Comparison of ENCODE assay signal across 5 fruit fly cellular contexts in genomic region chr3L:7434715-7435653, dm6.
TF ChIP-seq lines count a peak whose summit lies in the region.

Gene Rac2, minus strand, starts transcription at chr3L:7435190.

TF ChIP-seq in whole organism, adult, 20 proteins besides CTCF, POLR2A, EP300 and RAD21 (continued from another document):
- TF ChIP-seq Hr96 (GFP tag; optimal IDR thresholded peaks at IDR 0.05; lab: Kevin White, UChicago), result peak; percentile 48
- no peak for TF ChIP-seq CG1620 (GFP tag; optimal IDR thresholded peaks at IDR 0.05; lab: Kevin White, UChicago)

TF ChIP-seq in whole organism, embryonic, 481 proteins besides CTCF, POLR2A, EP300 and RAD21 (continued from another document and continues in another):
- no peak for TF ChIP-seq Taf1 (GFP tag; IDR thresholded peaks at IDR 0.05; lab: Robert Waterston, UW)
- TF ChIP-seq Sry-β (GFP tag; optimal IDR thresholded peaks at IDR 0.05; lab: Kevin White, UChicago), result peak; percentile 86
- no peak for TF ChIP-seq CG3995 (GFP tag; optimal IDR thresholded peaks at IDR 0.05; lab: Kevin White, UChicago)
- TF ChIP-seq trem (tag; optimal IDR thresholded peaks at IDR 0.05; lab: Kevin White, UChicago), result peak; percentile 24
- peak; percentile 21; the same call in 1 of the 2 replicates for TF ChIP-seq inv (GFP tag; IDR thresholded peaks at IDR 0.05; lab: Robert Waterston, UW; ENCODE audit: partially characterized antibody)
- peak; percentile 88; the same call in 2 of the 3 replicates for TF ChIP-seq CG2199 (GFP tag; IDR thresholded peaks at IDR 0.05; lab: Robert Waterston, UW)
- TF ChIP-seq tna (GFP tag; IDR thresholded peaks at IDR 0.05; lab: Robert Waterston, UW; ENCODE audit: partially characterized antibody), result no peak
- TF ChIP-seq CG12299 (tag; optimal IDR thresholded peaks at IDR 0.05; lab: Kevin White, UChicago), result peak; percentile 2
- TF ChIP-seq Ssrp (tag; optimal IDR thresholded peaks at IDR 0.05; lab: Kevin White, UChicago), result no peak
- no peak for TF ChIP-seq ase (GFP tag; IDR thresholded peaks at IDR 0.05; lab: Robert Waterston, UW)
- no peak for TF ChIP-seq dati (GFP tag; IDR thresholded peaks at IDR 0.05; lab: Robert Waterston, UW)
- TF ChIP-seq CG9876 (GFP tag; optimal IDR thresholded peaks at IDR 0.05; lab: Kevin White, UChicago), result no peak
- no peak for TF ChIP-seq HLH54F (GFP tag; optimal IDR thresholded peaks at IDR 0.05; lab: Kevin White, UChicago)
- no peak for TF ChIP-seq ac (GFP tag; optimal IDR thresholded peaks at IDR 0.05; lab: Kevin White, UChicago)
- no peak for TF ChIP-seq phol (tag; optimal IDR thresholded peaks at IDR 0.05; lab: Kevin White, UChicago)
- no peak for TF ChIP-seq Hand (GFP tag; optimal IDR thresholded peaks at IDR 0.05; lab: Kevin White, UChicago)
- no peak for TF ChIP-seq disco-r (GFP tag; optimal IDR thresholded peaks at IDR 0.05; lab: Kevin White, UChicago)
- TF ChIP-seq CG31365 (tag; optimal IDR thresholded peaks at IDR 0.05; lab: Kevin White, UChicago), result no peak
- no peak for TF ChIP-seq Dad (GFP tag; optimal IDR thresholded peaks at IDR 0.05; lab: Kevin White, UChicago)
- TF ChIP-seq CG6272 (GFP tag; IDR thresholded peaks at IDR 0.05; lab: Robert Waterston, UW), result no peak
- TF ChIP-seq otp (GFP tag; IDR thresholded peaks at IDR 0.05; lab: Robert Waterston, UW), result peak; percentile 51; the same call in 1 of the 3 replicates
- TF ChIP-seq Vsx1 (GFP tag; optimal IDR thresholded peaks at IDR 0.05; lab: Kevin White, UChicago), result peak; percentile 58
- no peak for TF ChIP-seq CG9797 (GFP tag; optimal IDR thresholded peaks at IDR 0.05; lab: Kevin White, UChicago)
- TF ChIP-seq odd (GFP tag; optimal IDR thresholded peaks at IDR 0.05; lab: Kevin White, UChicago), result peak; percentile 22
- no peak for TF ChIP-seq Blimp-1 (GFP tag; optimal IDR thresholded peaks at IDR 0.05; lab: Kevin White, UChicago)
- TF ChIP-seq CG11560 (tag; IDR thresholded peaks at IDR 0.05; lab: Robert Waterston, UW), result no peak
- no peak for TF ChIP-seq Lhr (GFP tag; optimal IDR thresholded peaks at IDR 0.05; lab: Kevin White, UChicago)
- no peak for TF ChIP-seq cwo (GFP tag; optimal IDR thresholded peaks at IDR 0.05; lab: Kevin White, UChicago)
- TF ChIP-seq CG31224 (GFP tag; IDR thresholded peaks at IDR 0.05; lab: Robert Waterston, UW), result 0 out of 2 replicates have a peak, but pooled peaks have one; percentile 13
- TF ChIP-seq Stat92E (GFP tag; optimal IDR thresholded peaks at IDR 0.05; lab: Kevin White, UChicago), result peak in 1 of 3 experiments; percentile 99
- peak; percentile 12 for TF ChIP-seq Side (GFP tag; optimal IDR thresholded peaks at IDR 0.05; lab: Kevin White, UChicago)
- TF ChIP-seq CG10565 (GFP tag; optimal IDR thresholded peaks at IDR 0.05; lab: Kevin White, UChicago), result no peak

TF ChIP-seq in whole organism, prepupa, 60 proteins besides CTCF, POLR2A, EP300 and RAD21 (continued from another document and continues in another):
- TF ChIP-seq CG3919 (GFP tag; optimal IDR thresholded peaks at IDR 0.05; lab: Kevin White, UChicago) (peak; percentile 70), CG6854 (GFP tag; optimal IDR thresholded peaks at IDR 0.05; lab: Kevin White, UChicago) (peak; percentile 51), CG8319 (GFP tag; optimal IDR thresholded peaks at IDR 0.05; lab: Kevin White, UChicago) (no peak), CG4318 (GFP tag; optimal IDR thresholded peaks at IDR 0.05; lab: Kevin White, UChicago) (peak; percentile 4), Sox14 (GFP tag; optimal IDR thresholded peaks at IDR 0.05; lab: Kevin White, UChicago) (peak; percentile 67), Hr4 (GFP tag; optimal IDR thresholded peaks at IDR 0.05; lab: Kevin White, UChicago) (peak; percentile 67), spab (GFP tag; optimal IDR thresholded peaks at IDR 0.05; lab: Kevin White, UChicago) (peak; percentile 14), salr (GFP tag; optimal IDR thresholded peaks at IDR 0.05; lab: Kevin White, UChicago) (peak; percentile 46 to 67), svp (GFP tag; lab: Kevin White, UChicago) (peak; percentile 88), Smox (GFP tag; optimal IDR thresholded peaks at IDR 0.05; lab: Kevin White, UChicago) (peak; percentile 32), Hr38 (GFP tag; optimal IDR thresholded peaks at IDR 0.05; lab: Kevin White, UChicago) (no peak), CG10669 (GFP tag; optimal IDR thresholded peaks at IDR 0.05; lab: Kevin White, UChicago) (peak; percentile 54), CG11294 (GFP tag; IDR thresholded peaks at IDR 0.05; lab: Robert Waterston, UW) (peak; percentile 30; the same call in 1 of the 2 replicates), Ets96B (tag; optimal IDR thresholded peaks at IDR 0.05; lab: Kevin White, UChicago) (peak; percentile 54), eg (GFP tag; IDR thresholded peaks at IDR 0.05; lab: Robert Waterston, UW) (peak; percentile 64; the same call in 2 of the 3 replicates), Met (GFP tag; optimal IDR thresholded peaks at IDR 0.05; lab: Kevin White, UChicago) (peak; percentile 20), Hr39 (GFP tag; optimal IDR thresholded peaks at IDR 0.05; lab: Kevin White, UChicago) (peak; percentile 28), pdm3 (GFP tag; optimal IDR thresholded peaks at IDR 0.05; lab: Kevin White, UChicago) (peak; percentile 41), CG6163 (GFP tag; IDR thresholded peaks at IDR 0.05; lab: Robert Waterston, UW) (peak; percentile 74), CG16779 (tag; optimal IDR thresholded peaks at IDR 0.05; lab: Kevin White, UChicago) (peak; percentile 9), dsx (GFP tag; optimal IDR thresholded peaks at IDR 0.05; lab: Kevin White, UChicago; ENCODE audit: poor library complexity, severe bottlenecking) (peak; percentile 52), Blimp-1 (GFP tag; optimal IDR thresholded peaks at IDR 0.05; lab: Kevin White, UChicago) (no peak), Lpt (GFP tag; optimal IDR thresholded peaks at IDR 0.05; lab: Kevin White, UChicago) (peak; percentile 54), CG15336 (GFP tag; IDR thresholded peaks at IDR 0.05; lab: Robert Waterston, UW) (peak; percentile 58), CG34406 (GFP tag; optimal IDR thresholded peaks at IDR 0.05; lab: Kevin White, UChicago) (peak; percentile 7), vri (GFP tag; optimal IDR thresholded peaks at IDR 0.05; lab: Kevin White, UChicago) (peak; percentile 78), lz (GFP tag; optimal IDR thresholded peaks at IDR 0.05; lab: Kevin White, UChicago) (peak; percentile 30), CG8632 (GFP tag; optimal IDR thresholded peaks at IDR 0.05; lab: Kevin White, UChicago) (no peak), Eip78C (GFP tag; lab: Kevin White, UChicago) (peak; percentile 83), ss (GFP tag; optimal IDR thresholded peaks at IDR 0.05; lab: Kevin White, UChicago) (peak; percentile 66 to 70), Eip75B (GFP tag; optimal IDR thresholded peaks at IDR 0.05; lab: Kevin White, UChicago) (peak; percentile 67), CG9139 (GFP tag; optimal IDR thresholded peaks at IDR 0.05; lab: Kevin White, UChicago) (peak; percentile 59), CG8119 (GFP tag; IDR thresholded peaks at IDR 0.05; lab: Robert Waterston, UW) (peak; percentile 57), CG6808 (GFP tag; optimal IDR thresholded peaks at IDR 0.05; lab: Kevin White, UChicago) (peak; percentile 51)

TF ChIP-seq in whole organism, pupa, 21 proteins besides CTCF, POLR2A, EP300 and RAD21 (continued from another document):
- no peak for TF ChIP-seq CG10348 (GFP tag; IDR thresholded peaks at IDR 0.05; lab: Robert Waterston, UW)

TF ChIP-seq in whole organism, wandering third instar larva, 38 proteins besides CTCF, POLR2A, EP300 and RAD21 (continued from another document):
- peak; percentile 41 for TF ChIP-seq woc (GFP tag; optimal IDR thresholded peaks at IDR 0.05; lab: Kevin White, UChicago)
- no peak for TF ChIP-seq Abd-B (GFP tag; optimal IDR thresholded peaks at IDR 0.05; lab: Kevin White, UChicago)
- peak; percentile 60 for TF ChIP-seq HLH106 (tag; optimal IDR thresholded peaks at IDR 0.05; lab: Kevin White, UChicago)
- no peak for TF ChIP-seq jim (GFP tag; optimal IDR thresholded peaks at IDR 0.05; lab: Kevin White, UChicago)
- TF ChIP-seq dl (GFP tag; optimal IDR thresholded peaks at IDR 0.05; lab: Kevin White, UChicago; ENCODE audit: insufficient read depth in 1 of 2, partially characterized antibody in 2 of 2), result peak; percentile 75 to 87
- peak; percentile 94 for TF ChIP-seq Dif (GFP tag; optimal IDR thresholded peaks at IDR 0.05; lab: Kevin White, UChicago; ENCODE audit: partially characterized antibody)
- TF ChIP-seq Rel (GFP tag; optimal IDR thresholded peaks at IDR 0.05; lab: Kevin White, UChicago), result no peak
- TF ChIP-seq Rel (tag; optimal IDR thresholded peaks at IDR 0.05; lab: Kevin White, UChicago), result peak; percentile 42
- no peak for TF ChIP-seq Hr83 (GFP tag; optimal IDR thresholded peaks at IDR 0.05; lab: Kevin White, UChicago; ENCODE audit: poor library complexity, severe bottlenecking)
- no peak for TF ChIP-seq Myc (optimal IDR thresholded peaks at IDR 0.05; lab: Kevin White, UChicago)
